Fruit fly (Drosophila melanogaster) whole organism, prepupa: ENCODE measurements around the gene Sfp33A2.

Experiments used
- Blimp-1 ChIP-seq: fragments of 200-800 bp; sonication (Bioruptor generic); optimal IDR thresholded peaks from 3 replicates; lab custom pipeline; 2017; ENCODE audit warnings: missing biosample characterization, missing genetic modification characterization, mild to moderate bottlenecking, moderate library complexity, missing genetic modification reagents
- CG11294 ChIP-seq: fragments of 200-800 bp; sonication (Bioruptor generic); IDR thresholded peaks from 2 replicates; pipeline ENCODE4 v1.3.6; 2022; ENCODE audit warnings: missing biosample characterization, missing genetic modification characterization
- CG11902 ChIP-seq: fragments of 200-800 bp; sonication (Bioruptor generic); optimal IDR thresholded peaks from 3 replicates; lab custom pipeline; 2016; ENCODE audit warnings: missing biosample characterization, missing genetic modification characterization
- CG15336 ChIP-seq: fragments of 200-800 bp; sonication (Bioruptor generic); IDR thresholded peaks from 2 replicates; pipeline ENCODE4 v1.3.6; 2022; ENCODE audit warnings: missing biosample characterization, missing genetic modification characterization
- CG1621 ChIP-seq: fragments of 200-800 bp; sonication (Bioruptor generic); optimal IDR thresholded peaks from 3 replicates; lab custom pipeline; 2018; ENCODE audit warnings: missing biosample characterization, mild to moderate bottlenecking, missing genetic modification characterization
- CG16779 ChIP-seq: fragments of 200-800 bp; sonication (Bioruptor generic); optimal IDR thresholded peaks from 3 replicates; lab custom pipeline; 2017; ENCODE audit warnings: missing biosample characterization, mild to moderate bottlenecking, missing genetic modification characterization
- CG3032 ChIP-seq: fragments of 200-800 bp; optimal IDR thresholded peaks from 2 replicates; lab custom pipeline; 2019; ENCODE audit warnings: missing biosample characterization, mild to moderate bottlenecking, missing genetic modification characterization, moderate library complexity
- CG31627 ChIP-seq: fragments of 200-800 bp; sonication (Bioruptor generic); optimal IDR thresholded peaks from 3 replicates; lab custom pipeline; 2016; ENCODE audit warnings: missing biosample characterization, missing genetic modification characterization
- CG32006 ChIP-seq: fragments of 200-800 bp; sonication (Bioruptor generic); optimal IDR thresholded peaks from 3 replicates; lab custom pipeline; 2017; ENCODE audit warnings: missing biosample characterization, mild to moderate bottlenecking, missing genetic modification characterization
- CG34406 ChIP-seq: fragments of 200-800 bp; sonication (Bioruptor generic); optimal IDR thresholded peaks from 3 replicates; lab custom pipeline; 2016; ENCODE audit warnings: missing biosample characterization, missing genetic modification characterization
- CG3919 ChIP-seq: fragments of 200-800 bp; sonication (Bioruptor generic); optimal IDR thresholded peaks from 3 replicates; lab custom pipeline; 2016; ENCODE audit warnings: missing biosample characterization, missing genetic modification characterization
- CG6163 ChIP-seq: fragments of 200-800 bp; sonication (Bioruptor generic); IDR thresholded peaks from 3 replicates; pipeline ENCODE4 v1.3.6; 2022; ENCODE audit warnings: missing biosample characterization, missing genetic modification characterization
- CG6792 ChIP-seq: fragments of 200-800 bp; sonication (Bioruptor generic); optimal IDR thresholded peaks from 3 replicates; lab custom pipeline; 2016; ENCODE audit warnings: missing biosample characterization, missing genetic modification characterization
- CG6854 ChIP-seq: fragments of 200-800 bp; sonication (Bioruptor generic); optimal IDR thresholded peaks from 2 replicates; lab custom pipeline; 2017; ENCODE audit warnings: missing biosample characterization, mild to moderate bottlenecking, missing genetic modification characterization
- CG8119 ChIP-seq: fragments of 200-800 bp; sonication (Bioruptor generic); IDR thresholded peaks from 3 replicates; pipeline ENCODE4 v1.3.6; 2022; ENCODE audit warnings: missing biosample characterization, missing genetic modification characterization
- CG8319 ChIP-seq: fragments of 200-800 bp; sonication (Bioruptor generic); optimal IDR thresholded peaks from 3 replicates; lab custom pipeline; 2016; ENCODE audit warnings: missing biosample characterization, missing genetic modification characterization
- CG8632 ChIP-seq: fragments of 200-800 bp; sonication (Bioruptor generic); optimal IDR thresholded peaks from 3 replicates; lab custom pipeline; 2016; ENCODE audit warnings: missing biosample characterization, missing genetic modification characterization
- Eip75B ChIP-seq: fragments of 200-800 bp; sonication (Bioruptor generic); optimal IDR thresholded peaks from 3 replicates; lab custom pipeline; 2016; ENCODE audit warnings: missing biosample characterization, missing genetic modification characterization
- Eip93F ChIP-seq: fragments of 200-800 bp; sonication (Bioruptor generic); optimal IDR thresholded peaks from 2 replicates; lab custom pipeline; 2016; ENCODE audit warnings: missing biosample characterization, mild to moderate bottlenecking, missing genetic modification characterization
- Ets96B ChIP-seq: fragments of 200-800 bp; optimal IDR thresholded peaks from 2 replicates; lab custom pipeline; 2019; ENCODE audit warnings: missing biosample characterization, mild to moderate bottlenecking, missing genetic modification characterization, moderate library complexity
- Gug ChIP-seq: fragments of 200-800 bp; sonication (Bioruptor generic); IDR thresholded peaks from 2 replicates; pipeline ENCODE4 v1.3.6; 2022; ENCODE audit warnings: missing biosample characterization, missing genetic modification characterization
- Hr38 ChIP-seq: sonication (Bioruptor generic); optimal IDR thresholded peaks from 2 replicates; lab custom pipeline; 2016; ENCODE audit warnings: missing biosample characterization, missing genetic modification characterization
- Lpt ChIP-seq: fragments of 200-800 bp; sonication (Bioruptor generic); optimal IDR thresholded peaks from 3 replicates; lab custom pipeline; 2016; ENCODE audit warnings: missing biosample characterization, missing genetic modification characterization
- OdsH ChIP-seq: fragments of 200-800 bp; sonication (Bioruptor generic); optimal IDR thresholded peaks from 3 replicates; lab custom pipeline; 2016; ENCODE audit warnings: missing biosample characterization, missing genetic modification characterization
- Smox ChIP-seq: fragments of 200-800 bp; sonication (Bioruptor generic); optimal IDR thresholded peaks from 3 replicates; lab custom pipeline; 2016; ENCODE audit warnings: missing biosample characterization, missing genetic modification characterization
- Sox14 ChIP-seq: fragments of 200-800 bp; sonication (Bioruptor generic); optimal IDR thresholded peaks from 3 replicates; lab custom pipeline; 2016; ENCODE audit warnings: missing biosample characterization, missing genetic modification characterization
- Sox15 ChIP-seq: fragments of 200-800 bp; sonication (Bioruptor generic); optimal IDR thresholded peaks from 3 replicates; lab custom pipeline; 2016; ENCODE audit warnings: missing biosample characterization, missing genetic modification characterization
- acj6 ChIP-seq: fragments of 200-800 bp; sonication (Bioruptor generic); optimal IDR thresholded peaks from 3 replicates; lab custom pipeline; 2016; ENCODE audit warnings: missing biosample characterization, missing genetic modification characterization
- cyc ChIP-seq: fragments of 200-800 bp; sonication (Bioruptor generic); optimal IDR thresholded peaks from 3 replicates; lab custom pipeline; 2016; ENCODE audit warnings: missing biosample characterization, missing genetic modification characterization
- eg ChIP-seq: fragments of 200-800 bp; sonication (Bioruptor generic); IDR thresholded peaks from 3 replicates; pipeline ENCODE4 v1.3.6; 2022; ENCODE audit warnings: missing biosample characterization, missing genetic modification characterization
- lz ChIP-seq: fragments of 200-800 bp; sonication (Bioruptor generic); optimal IDR thresholded peaks from 3 replicates; lab custom pipeline; 2016; ENCODE audit warnings: missing biosample characterization, missing genetic modification characterization
- net ChIP-seq: fragments of 200-800 bp; sonication (Bioruptor generic); optimal IDR thresholded peaks from 3 replicates; lab custom pipeline; 2016; ENCODE audit warnings: missing biosample characterization, missing genetic modification characterization
- spab ChIP-seq: fragments of 200-800 bp; sonication (Bioruptor generic); optimal IDR thresholded peaks from 2 replicates; lab custom pipeline; 2017; ENCODE audit warnings: missing biosample characterization, mild to moderate bottlenecking, missing genetic modification characterization, missing genetic modification reagents
- ss ChIP-seq, 2 experiments: fragments of 200-800 bp; sonication (Bioruptor generic); optimal IDR thresholded peaks; 2 replicates in 1 of 2; 3 replicates in 1 of 2; lab custom pipeline; 2017 to 2018; ENCODE audit warnings: mild to moderate bottlenecking in 2 of 2, missing biosample characterization in 2 of 2, missing genetic modification characterization in 2 of 2, moderate library complexity in 1 of 2
- topi ChIP-seq: fragments of 200-800 bp; sonication (Bioruptor generic); optimal IDR thresholded peaks from 3 replicates; lab custom pipeline; 2016; ENCODE audit warnings: missing biosample characterization, missing genetic modification characterization
- vri ChIP-seq: fragments of 200-800 bp; sonication (Bioruptor generic); optimal IDR thresholded peaks from 3 replicates; lab custom pipeline; 2016; ENCODE audit warnings: missing biosample characterization, mild to moderate bottlenecking, missing genetic modification characterization

The Sfp33A2 gene

dm6 chr2L:11816376-11816775 is 21.1 kb upstream of the Sfp33A2 start (continued):
- TF ChIP-seq CG1621 (tag; lab: Kevin White, UChicago) = peak; percentile 75
- TF ChIP-seq CG6163 (GFP tag; lab: Robert Waterston, UW) = peak; percentile 86
- TF ChIP-seq Ets96B (tag; lab: Kevin White, UChicago) = peak; percentile 47
- TF ChIP-seq cyc (GFP tag; lab: Kevin White, UChicago) = peak; percentile 59
- peak; percentile 44 for TF ChIP-seq CG8319
- peak; percentile 59 for TF ChIP-seq net (GFP tag; lab: Kevin White, UChicago)
- TF ChIP-seq lz (GFP tag; lab: Kevin White, UChicago) = peak; percentile 38
- TF ChIP-seq topi (GFP tag; lab: Kevin White, UChicago) = peak; percentile 60
- peak; percentile 32 for TF ChIP-seq Smox (GFP tag; lab: Kevin White, UChicago)
- TF ChIP-seq Hr38 (GFP tag; lab: Kevin White, UChicago) = no peak
- TF ChIP-seq CG34406 = peak; percentile 46
- peak; percentile 88 for TF ChIP-seq CG3919 (GFP tag; lab: Kevin White, UChicago)
- peak; percentile 65 to 81 for TF ChIP-seq ss (GFP tag; optimal IDR thresholded peaks at IDR 0.05; lab: Kevin White, UChicago)
- TF ChIP-seq Eip75B (GFP tag; lab: Kevin White, UChicago) = peak; percentile 69
- peak; percentile 55 for TF ChIP-seq CG11294 (GFP tag; lab: Robert Waterston, UW)
- peak; percentile 25; the same call in 1 of the 2 replicates for TF ChIP-seq CG15336 (GFP tag; lab: Robert Waterston, UW)
- TF ChIP-seq Lpt (GFP tag; lab: Kevin White, UChicago) = peak; percentile 33
- peak; percentile 20 for TF ChIP-seq CG16779
- peak; percentile 52 for TF ChIP-seq CG6792 (GFP tag; lab: Kevin White, UChicago)
- peak; percentile 27; the same call in 1 of the 3 replicates for TF ChIP-seq CG8119 (GFP tag; lab: Robert Waterston, UW)

- TF ChIP-seq Sox15 (GFP tag; lab: Kevin White, UChicago) (no peak), Ets96B (tag; lab: Kevin White, UChicago) (no peak), OdsH (no peak), Smox (GFP tag; lab: Kevin White, UChicago) (no peak), eg (no peak), CG3032 (tag; lab: Kevin White, UChicago) (no peak), CG8319 (no peak), ss (GFP tag; optimal IDR thresholded peaks at IDR 0.05; lab: Kevin White, UChicago) (no peak), CG16779 (no peak), Eip93F (GFP tag; lab: Kevin White, UChicago) (no peak), CG8119 (GFP tag; lab: Robert Waterston, UW) (no peak), acj6 (GFP tag; lab: Kevin White, UChicago) (no peak), CG8632 (GFP tag; lab: Kevin White, UChicago) (no peak), Gug (GFP tag; lab: Robert Waterston, UW) (no peak), CG32006 (GFP tag; lab: Kevin White, UChicago) (no peak)
Measured at dm6 chr2L:11823470-11824162, 13.9 kb upstream of the Sfp33A2 start.

dm6 chr2L:11829277-11829676 is 8.2 kb upstream of the Sfp33A2 start, which contains the start of gene esc:
Gene esc, minus strand, starts transcription at chr2L:11829405.
- TF ChIP-seq CG6854 (GFP tag; lab: Kevin White, UChicago) = no peak
- peak; percentile 28 for TF ChIP-seq cyc (GFP tag; lab: Kevin White, UChicago)
- TF ChIP-seq CG31627 (GFP tag; lab: Kevin White, UChicago) = peak; percentile 26
- peak; percentile 21 for TF ChIP-seq Sox14 (GFP tag; lab: Kevin White, UChicago)
- no peak for TF ChIP-seq CG8319

- TF ChIP-seq CG34406 (no peak), spab (GFP tag; lab: Kevin White, UChicago) (no peak), CG8319 (no peak), vri (GFP tag; lab: Kevin White, UChicago) (no peak), CG11902 (GFP tag; lab: Kevin White, UChicago) (no peak), Eip75B (GFP tag; lab: Kevin White, UChicago) (no peak), Lpt (GFP tag; lab: Kevin White, UChicago) (no peak), lz (GFP tag; lab: Kevin White, UChicago) (no peak), Blimp-1 (no peak)
- TF ChIP-seq, all 60 proteins: peak for 0
Measured at dm6 chr2L:11833786-11834185, 3.7 kb upstream of the Sfp33A2 start, which contains the start of gene CG45011. Gene CG45011, plus strand, starts transcription at chr2L:11834086.
